Fruit fly (Drosophila melanogaster) whole organism, embryonic: ENCODE measurements around the gene CG5618.

Experiments used
- CG12299 ChIP-seq: fragments of 200-800 bp; sonication (Bioruptor generic); optimal IDR thresholded peaks from 2 replicates; lab custom pipeline; 2018; ENCODE audit warnings: missing biosample characterization, mild to moderate bottlenecking, missing genetic modification characterization
- CG12391 ChIP-seq: fragments of 200-800 bp; sonication (Bioruptor generic); optimal IDR thresholded peaks from 3 replicates; lab custom pipeline; 2018; ENCODE audit warnings: missing biosample characterization, mild to moderate bottlenecking, missing genetic modification characterization, moderate library complexity
- CG12769 ChIP-seq: fragments of 200-800 bp; sonication (Bioruptor generic); optimal IDR thresholded peaks from 2 replicates; lab custom pipeline; 2019; ENCODE audit warnings: missing biosample characterization, mild to moderate bottlenecking, missing genetic modification characterization, moderate library complexity
- CG15514 ChIP-seq: fragments of 200-800 bp; sonication (Bioruptor generic); optimal IDR thresholded peaks from 3 replicates; lab custom pipeline; 2017; ENCODE audit warnings: missing biosample characterization, missing genetic modification characterization, mild to moderate bottlenecking, moderate library complexity, missing genetic modification reagents
- CG17612 ChIP-seq: fragments of 200-800 bp; sonication (Bioruptor generic); IDR thresholded peaks from 2 replicates; pipeline ENCODE4 v1.3.6; 2022; ENCODE audit warnings: missing biosample characterization, missing genetic modification characterization
- CG17912 ChIP-seq: fragments of 200-800 bp; sonication (Bioruptor generic); optimal IDR thresholded peaks from 2 replicates; lab custom pipeline; 2018; ENCODE audit warnings: missing biosample characterization, mild to moderate bottlenecking, missing genetic modification characterization
- CG18619 ChIP-seq: fragments of 200-800 bp; sonication (Bioruptor generic); optimal IDR thresholded peaks from 3 replicates; lab custom pipeline; 2017; ENCODE audit warnings: missing biosample characterization, mild to moderate bottlenecking, missing genetic modification characterization
- CG18764 ChIP-seq: fragments of 200-800 bp; sonication (Bioruptor generic); optimal IDR thresholded peaks from 3 replicates; lab custom pipeline; 2016; ENCODE audit warnings: missing biosample characterization, missing genetic modification characterization
- CG2712 ChIP-seq: fragments of 200-800 bp; optimal IDR thresholded peaks from 3 replicates; lab custom pipeline; 2019; ENCODE audit warnings: missing biosample characterization, mild to moderate bottlenecking, missing genetic modification characterization, moderate library complexity
- CG30020 ChIP-seq: fragments of 200-800 bp; optimal IDR thresholded peaks from 2 replicates; lab custom pipeline; 2019; ENCODE audit warnings: missing biosample characterization, mild to moderate bottlenecking, missing genetic modification characterization, moderate library complexity
- CG30403 ChIP-seq: fragments of 200-800 bp; sonication (Bioruptor generic); optimal IDR thresholded peaks from 3 replicates; lab custom pipeline; 2016; ENCODE audit warnings: missing biosample characterization, missing genetic modification characterization
- CG34224 ChIP-seq: fragments of 200-800 bp; sonication (Bioruptor generic); IDR thresholded peaks from 3 replicates; pipeline ENCODE4 v1.3.6; 2022; ENCODE audit warnings: missing biosample characterization, missing genetic modification characterization; ENCODE audit not compliant: partially characterized antibody
- CG42726 ChIP-seq: fragments of 200-800 bp; sonication (Bioruptor generic); IDR thresholded peaks from 2 replicates; pipeline ENCODE4 v1.3.6; 2022; ENCODE audit warnings: missing biosample characterization, missing genetic modification characterization; ENCODE audit not compliant: partially characterized antibody
- CG4424 ChIP-seq: fragments of 200-800 bp; sonication (Bioruptor generic); optimal IDR thresholded peaks from 3 replicates; lab custom pipeline; 2016; ENCODE audit warnings: missing biosample characterization, missing genetic modification characterization
- CG4820 ChIP-seq: fragments of 200-800 bp; sonication (Bioruptor generic); optimal IDR thresholded peaks from 3 replicates; lab custom pipeline; 2016; ENCODE audit warnings: missing biosample characterization, missing genetic modification characterization
- CG5245 ChIP-seq: fragments of 200-800 bp; sonication (Bioruptor generic); optimal IDR thresholded peaks from 3 replicates; lab custom pipeline; 2016; ENCODE audit warnings: missing biosample characterization, missing genetic modification characterization
- Deaf1 ChIP-seq: fragments of 200-800 bp; optimal IDR thresholded peaks from 3 replicates; lab custom pipeline; 2019; ENCODE audit warnings: missing biosample characterization, mild to moderate bottlenecking, missing genetic modification characterization, moderate library complexity
- Dfd ChIP-seq, 2 experiments: fragments of >200 bp; optimal IDR thresholded peaks; 2 replicates each; lab custom pipeline; 2017; ENCODE audit warnings: missing biosample characterization in 2 of 2, missing genetic modification characterization in 2 of 2
- E2f2 ChIP-seq: fragments of 200-800 bp; sonication (Bioruptor generic); IDR thresholded peaks from 2 replicates; pipeline ENCODE4 v1.3.6; 2022; ENCODE audit warnings: missing biosample characterization, missing genetic modification characterization
- Elba2 ChIP-seq: fragments of 200-800 bp; sonication (Bioruptor generic); optimal IDR thresholded peaks from 3 replicates; lab custom pipeline; 2016; ENCODE audit warnings: missing biosample characterization, missing genetic modification characterization
- Lim3 ChIP-seq: fragments of 200-800 bp; sonication (Bioruptor generic); IDR thresholded peaks from 2 replicates; pipeline ENCODE4 v1.3.6; 2022; ENCODE audit warnings: missing biosample characterization, missing genetic modification characterization
- MTF-1 ChIP-seq: fragments of 200-800 bp; sonication (Bioruptor generic); optimal IDR thresholded peaks from 2 replicates; lab custom pipeline; 2018; ENCODE audit warnings: missing biosample characterization, mild to moderate bottlenecking, missing genetic modification characterization, borderline replicate concordance
- Med ChIP-seq: fragments of 200-800 bp; sonication (Bioruptor generic); peaks from one replicate; lab custom pipeline; 2016; ENCODE audit warnings: missing biosample characterization, missing genetic modification characterization, mild to moderate bottlenecking, inconsistent platforms, moderate library complexity
- Nf-YA ChIP-seq: fragments of 200-800 bp; sonication (Bioruptor generic); IDR thresholded peaks from 2 replicates; pipeline ENCODE4 v1.3.6; 2022; ENCODE audit warnings: missing biosample characterization, missing genetic modification characterization
- NfI ChIP-seq: fragments of 200-800 bp; sonication (Bioruptor generic); optimal IDR thresholded peaks from 3 replicates; lab custom pipeline; 2018; ENCODE audit warnings: missing biosample characterization, mild to moderate bottlenecking, missing genetic modification characterization, moderate library complexity
- Sox102F ChIP-seq: fragments of 200-800 bp; sonication (Bioruptor generic); optimal IDR thresholded peaks from 2 replicates; lab custom pipeline; 2018; ENCODE audit warnings: missing biosample characterization, mild to moderate bottlenecking, missing genetic modification characterization, moderate library complexity
- Trl ChIP-seq, 3 experiments: fragments of >200 bp in 2 of 3; fragments of 200-800 bp in 1 of 3; sonication (Bioruptor generic) in 1 of 3; optimal IDR thresholded peaks; 2 replicates in 1 of 3; 3 replicates in 2 of 3; lab custom pipeline; 2016 to 2017; ENCODE audit warnings: missing biosample characterization in 1 of 3, missing genetic modification characterization in 1 of 3
- aop ChIP-seq: fragments of 200-800 bp; sonication (Bioruptor generic); IDR thresholded peaks from 2 replicates; pipeline ENCODE4 v1.3.6; 2022; ENCODE audit warnings: missing biosample characterization, missing genetic modification characterization
- az2 ChIP-seq: fragments of 200-800 bp; sonication (Bioruptor generic); optimal IDR thresholded peaks from 3 replicates; lab custom pipeline; 2016; ENCODE audit warnings: missing biosample characterization, missing genetic modification characterization
- chinmo ChIP-seq: fragments of 200-800 bp; sonication (Bioruptor generic); IDR thresholded peaks from 4 replicates; pipeline ENCODE4 v1.3.6; 2022; ENCODE audit warnings: missing biosample characterization, missing genetic modification characterization; ENCODE audit not compliant: partially characterized antibody
- da ChIP-seq: fragments of 200-800 bp; sonication (Bioruptor generic); optimal IDR thresholded peaks from 2 replicates; lab custom pipeline; 2016; ENCODE audit warnings: missing biosample characterization, missing genetic modification characterization
- ems ChIP-seq: fragments of 200-800 bp; sonication (Bioruptor generic); optimal IDR thresholded peaks from 3 replicates; lab custom pipeline; 2016; ENCODE audit warnings: missing biosample characterization, missing genetic modification characterization
- exex ChIP-seq: fragments of 200-800 bp; sonication (Bioruptor generic); optimal IDR thresholded peaks from 4 replicates; lab custom pipeline; 2018; ENCODE audit warnings: missing biosample characterization, mild to moderate bottlenecking, missing genetic modification characterization, moderate library complexity
- grn ChIP-seq: fragments of 200-800 bp; sonication (Bioruptor generic); optimal IDR thresholded peaks from 3 replicates; lab custom pipeline; 2017; ENCODE audit warnings: missing biosample characterization, missing genetic modification characterization
- h ChIP-seq: fragments of >200 bp; optimal IDR thresholded peaks from 2 replicates; lab custom pipeline; 2017
- hbn ChIP-seq: fragments of 200-800 bp; sonication (Bioruptor generic); IDR thresholded peaks from 2 replicates; pipeline ENCODE4 v1.3.6; 2022; ENCODE audit warnings: missing biosample characterization, missing genetic modification characterization; ENCODE audit not compliant: partially characterized antibody
- ind ChIP-seq: fragments of 200-800 bp; sonication (Bioruptor generic); optimal IDR thresholded peaks from 3 replicates; lab custom pipeline; 2016; ENCODE audit warnings: missing biosample characterization, missing genetic modification characterization
- ken ChIP-seq: fragments of 200-800 bp; sonication (Bioruptor generic); IDR thresholded peaks from 3 replicates; pipeline ENCODE4 v1.3.6; 2022; ENCODE audit warnings: missing biosample characterization, missing genetic modification characterization
- lab ChIP-seq: fragments of 200-800 bp; sonication (Bioruptor generic); optimal IDR thresholded peaks from 3 replicates; lab custom pipeline; 2017; ENCODE audit warnings: missing biosample characterization, missing genetic modification characterization, mild to moderate bottlenecking, moderate library complexity, missing genetic modification reagents
- maf-S ChIP-seq: fragments of 200-800 bp; sonication (Bioruptor generic); optimal IDR thresholded peaks from 2 replicates; lab custom pipeline; 2016; ENCODE audit warnings: missing biosample characterization, missing genetic modification characterization
- odd ChIP-seq: fragments of 200-800 bp; sonication (Bioruptor generic); optimal IDR thresholded peaks from 2 replicates; lab custom pipeline; 2017; ENCODE audit warnings: missing biosample characterization, mild to moderate bottlenecking, missing genetic modification characterization
- pan ChIP-seq, 4 experiments: fragments of >200 bp in 3 of 4; fragments of 200-800 bp in 1 of 4; sonication (Bioruptor generic) in 1 of 4; optimal IDR thresholded peaks in 3 of 4; IDR thresholded peaks in 1 of 4; 2 replicates each; pipeline versions ENCODE4 v1.3.6 to Lab custom; 2017 to 2022; ENCODE audit warnings: missing biosample characterization in 2 of 4, missing genetic modification characterization in 2 of 4, mixed read lengths in 1 of 4
- pzg ChIP-seq: fragments of 200-800 bp; sonication (Bioruptor generic); optimal IDR thresholded peaks from 3 replicates; lab custom pipeline; 2018; ENCODE audit warnings: missing biosample characterization, mild to moderate bottlenecking, missing genetic modification characterization, moderate library complexity
- ranshi ChIP-seq: fragments of 200-800 bp; sonication (Bioruptor generic); IDR thresholded peaks from 2 replicates; pipeline ENCODE4 v1.3.6; 2022; ENCODE audit warnings: missing biosample characterization, missing genetic modification characterization
- unc-4 ChIP-seq: fragments of 200-800 bp; sonication (Bioruptor generic); IDR thresholded peaks from 2 replicates; pipeline ENCODE4 v1.3.6; 2022; ENCODE audit warnings: missing biosample characterization, missing genetic modification characterization; ENCODE audit not compliant: partially characterized antibody
- yki ChIP-seq: fragments of >200 bp; optimal IDR thresholded peaks from 3 replicates; lab custom pipeline; 2018

Gene CG5618

dm6 chr3L:20398243-20399222, 45.3 kb downstream of the CG5618 start (continued):
- peak; percentile 72; the same call in 1 of the 2 replicates for TF ChIP-seq ranshi (GFP tag; lab: Robert Waterston, UW)
- peak; percentile 69 for TF ChIP-seq ems (GFP tag; lab: Kevin White, UChicago)
- TF ChIP-seq hbn (GFP tag; lab: Robert Waterston, UW): no peak
- TF ChIP-seq CG18619 (GFP tag; lab: Kevin White, UChicago): peak; percentile 88
- 0 out of 2 replicates have a peak, but pooled peaks have one; percentile 15 for TF ChIP-seq Lim3 (GFP tag; lab: Robert Waterston, UW)
- TF ChIP-seq CG30020 (tag; lab: Kevin White, UChicago): peak; percentile 66
- no peak for TF ChIP-seq aop (GFP tag; lab: Robert Waterston, UW)
- no peak for TF ChIP-seq pzg
- TF ChIP-seq grn (GFP tag; lab: Kevin White, UChicago): peak; percentile 54
- TF ChIP-seq CG5245 (GFP tag; lab: Kevin White, UChicago): peak; percentile 70
- peak; percentile 91 for TF ChIP-seq CG4424 (GFP tag; lab: Kevin White, UChicago)
- peak; percentile 90 for TF ChIP-seq CG12391 (tag; lab: Kevin White, UChicago)
- peak; percentile 60 for TF ChIP-seq CG18764 (GFP tag; lab: Kevin White, UChicago)
- peak; percentile 51 to 67 for TF ChIP-seq Trl (optimal IDR thresholded peaks at IDR 0.05; lab: Kevin White, UChicago)
- TF ChIP-seq Trl (GFP tag; optimal IDR thresholded peaks at IDR 0.05; lab: Kevin White, UChicago): peak; percentile 65
- TF ChIP-seq CG12299 (tag; lab: Kevin White, UChicago): peak; percentile 75
- no peak for TF ChIP-seq yki (lab: Kevin White, UChicago)
- peak; percentile 85 for TF ChIP-seq ind (GFP tag; lab: Kevin White, UChicago)
- TF ChIP-seq az2 (GFP tag; lab: Kevin White, UChicago): peak; percentile 83
- peak; percentile 90 for TF ChIP-seq CG2712
- TF ChIP-seq da (GFP tag; lab: Kevin White, UChicago): peak; percentile 27
- peak; percentile 1; the same call in 1 of the 2 replicates for TF ChIP-seq unc-4 (GFP tag; lab: Robert Waterston, UW)
- TF ChIP-seq exex (tag; lab: Kevin White, UChicago): peak; percentile 55
- 0 out of 3 replicates have a peak, but pooled peaks have one; percentile 5 for TF ChIP-seq CG34224 (GFP tag; lab: Robert Waterston, UW)
- peak; percentile 93 for TF ChIP-seq Med (GFP tag; lab: Kevin White, UChicago)
- peak; percentile 59; the same call in 2 of the 3 replicates for TF ChIP-seq ken
- TF ChIP-seq lab (GFP tag; lab: Kevin White, UChicago): peak; percentile 88
- peak; percentile 56 for TF ChIP-seq CG12769 (tag; lab: Kevin White, UChicago)
- peak; percentile 66 for TF ChIP-seq maf-S
- peak; percentile 88 for TF ChIP-seq chinmo (GFP tag; lab: Robert Waterston, UW)
- no peak for TF ChIP-seq h (lab: Kevin White, UChicago)
- no peak for TF ChIP-seq CG17912 (GFP tag; lab: Kevin White, UChicago)
- 0 out of 2 replicates have a peak, but pooled peaks have one; percentile 39 for TF ChIP-seq Nf-YA (GFP tag; lab: Robert Waterston, UW)
- TF ChIP-seq Deaf1: peak; percentile 60
- TF ChIP-seq pan (optimal IDR thresholded peaks at IDR 0.05; lab: Kevin White, UChicago): no peak
- TF ChIP-seq pan (GFP tag; optimal IDR thresholded peaks at IDR 0.05 in 1 of 2, IDR thresholded peaks at IDR 0.05 in 1 of 2): peak in 1 of 2 experiments; percentile 73
- TF ChIP-seq CG30403 (GFP tag; lab: Kevin White, UChicago): peak; percentile 91
- TF ChIP-seq Dfd (GFP tag; optimal IDR thresholded peaks at IDR 0.05; lab: Kevin White, UChicago): no peak
- TF ChIP-seq E2f2 (GFP tag; lab: Robert Waterston, UW): peak; percentile 50; the same call in 1 of the 2 replicates
- peak; percentile 87 for TF ChIP-seq NfI (GFP tag; lab: Kevin White, UChicago)
- no peak for TF ChIP-seq CG42726 (GFP tag; lab: Robert Waterston, UW)
- TF ChIP-seq CG17612 (GFP tag; lab: Robert Waterston, UW): no peak
- peak; percentile 55 for TF ChIP-seq CG15514 (GFP tag; lab: Kevin White, UChicago)
- TF ChIP-seq MTF-1: no peak
- TF ChIP-seq CG4820 (GFP tag; lab: Kevin White, UChicago): peak; percentile 74
- TF ChIP-seq Elba2 (GFP tag; lab: Kevin White, UChicago): peak; percentile 5
- TF ChIP-seq Sox102F (GFP tag; lab: Kevin White, UChicago): peak; percentile 91
- TF ChIP-seq odd (GFP tag; lab: Kevin White, UChicago): peak; percentile 82
